Worm (Caenorhabditis elegans): ENCODE measurements around the gene nhr-207.

The nhr-207 gene

ce11 chrV:12074886-12075285 lies 21.1 kb upstream of the nhr-207 start, which contains the start of gene R07B7.6:
Gene R07B7.6 (minus strand): TSS chrV:12074986.
- TF ChIP-seq pha-4 (tag; optimal IDR thresholded peaks at IDR 0.05) (no peak), nhr-11 (tag; optimal IDR thresholded peaks at IDR 0.05) (no peak)

ce11 chrV:12075983-12076382 lies 20.0 kb upstream of the nhr-207 start:
- TF ChIP-seq gmeb-2 (tag; optimal IDR thresholded peaks at IDR 0.05) (no peak), ceh-6 (GFP tag; optimal IDR thresholded peaks at IDR 0.05) (no peak)

DNA sequence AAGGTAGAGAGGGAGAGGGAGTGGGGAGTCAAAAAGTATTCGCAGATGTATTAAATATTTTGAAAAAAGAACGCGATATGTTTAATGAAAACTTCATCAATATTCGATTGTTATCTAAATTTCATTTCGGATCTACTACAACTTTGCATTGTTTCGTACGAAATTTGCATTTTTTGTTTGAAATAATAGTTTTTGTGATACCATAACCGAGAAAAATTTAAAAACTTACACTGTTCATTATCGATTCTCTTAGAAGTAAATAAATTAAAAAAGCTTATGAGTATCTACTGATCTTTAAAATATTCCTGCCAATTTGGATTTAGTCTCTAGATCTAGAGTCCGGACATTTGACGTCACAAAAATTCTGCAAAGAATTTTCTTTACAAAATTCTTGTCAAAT lies 15.7 kb upstream of the nhr-207 start, which contains the start of gene R07B7.9:
R07B7.9 (minus strand) TSS at position 101 of the 400 bp plus-strand sequence.
- TF ChIP-seq mec-3 (tag; optimal IDR thresholded peaks at IDR 0.05; ENCODE audit: borderline replicate concordance), result no peak
- TF ChIP-seq unc-86 (tag; optimal IDR thresholded peaks at IDR 0.05), result no peak
- no peak for TF ChIP-seq T23F11.4 (GFP tag; optimal IDR thresholded peaks at IDR 0.05)
- no peak for TF ChIP-seq elt-4 (tag; optimal IDR thresholded peaks at IDR 0.05)
- no peak for TF ChIP-seq nhr-11 (tag; optimal IDR thresholded peaks at IDR 0.05)
- no peak for TF ChIP-seq ceh-19 (GFP tag; optimal IDR thresholded peaks at IDR 0.05)
- no peak for TF ChIP-seq dmd-4 (tag; optimal IDR thresholded peaks at IDR 0.05; ENCODE audit: borderline replicate concordance)
- no peak for TF ChIP-seq Y22D7AL.16 (tag; optimal IDR thresholded peaks at IDR 0.05)
- no peak for TF ChIP-seq ceh-24 (tag; optimal IDR thresholded peaks at IDR 0.05)

- TF ChIP-seq elt-4 (tag; optimal IDR thresholded peaks at IDR 0.05), result no peak
- no peak for TF ChIP-seq zip-5 (tag; optimal IDR thresholded peaks at IDR 0.05)
- no peak for TF ChIP-seq hlh-15 (tag; optimal IDR thresholded peaks at IDR 0.05)
Observed at ce11 chrV:12082932-12083331, 13.0 kb upstream of the nhr-207 start, which contains the start of gene R07B7.10. Gene R07B7.10 (plus strand): TSS chrV:12083216.

ce11 chrV:12084216-12084615 lies 11.7 kb upstream of the nhr-207 start, which contains the start of gene R07B7.8:
Gene R07B7.8 (minus strand): TSS chrV:12084316.
- no peak for TF ChIP-seq fkh-6 (tag; optimal IDR thresholded peaks at IDR 0.05)
- no peak for TF ChIP-seq C08G9.2 (tag; optimal IDR thresholded peaks at IDR 0.05)

ce11 chrV:12085867-12086634 lies 9.9 kb upstream of the nhr-207 start:
- TF ChIP-seq lin-11 (tag; optimal IDR thresholded peaks at IDR 0.05) (no peak), elt-2 (tag; optimal IDR thresholded peaks at IDR 0.05) (peak; percentile 90)

ce11 chrV:12086934-12087333 lies 9.0 kb upstream of the nhr-207 start, which contains the start of gene gana-1:
Gene gana-1 (plus strand): TSS chrV:12087234.
- no peak for TF ChIP-seq fkh-10 (GFP tag; optimal IDR thresholded peaks at IDR 0.05)
- TF ChIP-seq nhr-11 (tag; optimal IDR thresholded peaks at IDR 0.05), result no peak
- TF ChIP-seq unc-55 (GFP tag; optimal IDR thresholded peaks at IDR 0.05), result no peak
- TF ChIP-seq elt-2 (tag; optimal IDR thresholded peaks at IDR 0.05), result no peak
- TF ChIP-seq ztf-16 (tag; optimal IDR thresholded peaks at IDR 0.05), result no peak
- TF ChIP-seq ceh-45 (GFP tag; IDR thresholded peaks at IDR 0.05), result no peak
- TF ChIP-seq unc-42 (tag; optimal IDR thresholded peaks at IDR 0.05), result no peak
- TF ChIP-seq syd-9 (tag; optimal IDR thresholded peaks at IDR 0.05), result no peak
- no peak for TF ChIP-seq zip-5 (tag; optimal IDR thresholded peaks at IDR 0.05)
- TF ChIP-seq ahr-1 (tag; optimal IDR thresholded peaks at IDR 0.05), result no peak
- no peak for TF ChIP-seq gmeb-2 (tag; optimal IDR thresholded peaks at IDR 0.05)
- no peak for TF ChIP-seq madf-2 (tag; optimal IDR thresholded peaks at IDR 0.05)
- TF ChIP-seq pha-2 (tag; optimal IDR thresholded peaks at IDR 0.05), result no peak
- no peak for TF ChIP-seq C08G9.2 (tag; optimal IDR thresholded peaks at IDR 0.05)
- no peak for TF ChIP-seq sox-4 (tag; optimal IDR thresholded peaks at IDR 0.05)
- TF ChIP-seq fkh-6 (tag; optimal IDR thresholded peaks at IDR 0.05), result no peak
- no peak for TF ChIP-seq sdc-2 (tag; optimal IDR thresholded peaks at IDR 0.05)

All from whole organism, late embryonic.